Fruit fly (Drosophila melanogaster): ENCODE measurements around the gene wge.

dm6 chr3R:22666449-22667283 is 54.3 kb downstream of the wge start:
- TF ChIP-seq Eip78C (GFP tag) (peak; percentile 70), Blimp-1 (GFP tag; optimal IDR thresholded peaks at IDR 0.05) (no peak), Hr39 (GFP tag; optimal IDR thresholded peaks at IDR 0.05) (no peak), CG8319 (GFP tag; optimal IDR thresholded peaks at IDR 0.05) (no peak), Ets21C (GFP tag; optimal IDR thresholded peaks at IDR 0.05) (no peak), Sox15 (GFP tag; optimal IDR thresholded peaks at IDR 0.05) (no peak), Sox102F (GFP tag; optimal IDR thresholded peaks at IDR 0.05) (no peak), CG9139 (GFP tag; optimal IDR thresholded peaks at IDR 0.05) (peak; percentile 14), CG34406 (GFP tag; optimal IDR thresholded peaks at IDR 0.05) (no peak), dsx (GFP tag; optimal IDR thresholded peaks at IDR 0.05; ENCODE audit: poor library complexity, severe bottlenecking) (no peak), CG8119 (GFP tag; IDR thresholded peaks at IDR 0.05) (no peak; the same call in 2 of the 3 replicates), CG32006 (GFP tag; optimal IDR thresholded peaks at IDR 0.05) (no peak), CG31627 (GFP tag; optimal IDR thresholded peaks at IDR 0.05) (no peak)

All from whole organism, prepupa.